Worm (Caenorhabditis elegans): Measurements from ENCODE around the gene R10E9.2.

ce11 chrIII:3984049-3984484, 19.9 kb upstream of the R10E9.2 start:
- TF ChIP-seq aly-1 (tag; optimal IDR thresholded peaks at IDR 0.05) (no peak), pes-1 (GFP tag; IDR thresholded peaks at IDR 0.05) (no peak), ama-1 (optimal IDR thresholded peaks at IDR 0.05) (no peak), flt-1 (GFP tag; IDR thresholded peaks at IDR 0.05) (no peak), ceh-36 (tag; optimal IDR thresholded peaks at IDR 0.05) (no peak), ets-7 (tag; optimal IDR thresholded peaks at IDR 0.05) (no peak), tra-4 (tag; optimal IDR thresholded peaks at IDR 0.05) (no peak), ceh-13 (GFP tag; optimal IDR thresholded peaks at IDR 0.05) (no peak), hmbx-1 (tag; optimal IDR thresholded peaks at IDR 0.05) (no peak), scrt-1 (GFP tag; IDR thresholded peaks at IDR 0.05) (no peak), hmg-4 (GFP tag; optimal IDR thresholded peaks at IDR 0.05) (no peak), sea-1 (GFP tag; conservative IDR thresholded peaks at IDR 0.05) (no peak), tbx-37 (GFP tag; conservative IDR thresholded peaks at IDR 0.05) (no peak)

Measured in whole organism, early embryonic.